Worm (Caenorhabditis elegans): ENCODE data around the gene thn-1.

DNA sequence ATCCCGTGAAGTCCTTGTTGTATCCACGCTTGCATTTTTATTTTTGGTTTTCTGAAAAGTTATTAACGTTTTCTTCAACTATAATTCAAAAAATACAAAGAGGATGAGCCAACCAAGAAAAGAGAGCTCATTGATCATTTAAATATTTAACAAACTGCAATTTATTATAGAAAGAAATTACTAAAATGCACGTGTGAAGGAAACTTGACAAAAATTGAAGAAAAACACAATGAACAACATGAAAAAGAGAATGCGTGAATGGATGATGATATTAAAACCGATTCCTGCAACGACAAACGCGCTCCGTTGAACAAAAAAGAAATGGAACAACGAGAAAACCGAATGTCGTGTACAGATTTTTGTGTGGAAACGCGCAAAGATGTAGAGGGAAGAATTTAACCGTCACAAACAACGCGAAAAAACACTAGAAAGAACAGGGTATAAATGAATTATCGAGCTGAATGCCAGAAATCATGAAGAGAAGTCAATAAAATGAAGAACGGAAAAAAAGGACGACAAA is 49.0 kb upstream of the thn-1 start, which contains the start of gene ufd-1:
- no peak for TF ChIP-seq unc-62 (GFP tag; optimal IDR thresholded peaks at IDR 0.05)
- no peak for TF ChIP-seq unc-39 (tag; optimal IDR thresholded peaks at IDR 0.05)
- TF ChIP-seq nhr-76 (tag; optimal IDR thresholded peaks at IDR 0.05), result no peak
- no peak for TF ChIP-seq ces-1 (GFP tag; optimal IDR thresholded peaks at IDR 0.05)
- no peak for TF ChIP-seq mls-2 (tag; optimal IDR thresholded peaks at IDR 0.05)
- no peak for TF ChIP-seq cnd-1 (tag; optimal IDR thresholded peaks at IDR 0.05)
- no peak for TF ChIP-seq mab-5 (tag; optimal IDR thresholded peaks at IDR 0.05)
